Fruit fly (Drosophila melanogaster): ENCODE results near the gene cyc.

cyc gene

dm6 chr3L:19834143-19834794, 18.5 kb upstream of the cyc start, which contains the start of the genes trc and CG32221:
Gene trc (minus strand): TSS chr3L:19834304.
Gene CG32221 (plus strand): TSS chr3L:19834670.
- peak; percentile 29 for TF ChIP-seq CG3032 (tag; optimal IDR thresholded peaks at IDR 0.05)
- TF ChIP-seq salr (GFP tag; optimal IDR thresholded peaks at IDR 0.05), result peak in 1 of 2 experiments; percentile 24
- TF ChIP-seq CG6163 (GFP tag; IDR thresholded peaks at IDR 0.05), result peak; percentile 43; the same call in 2 of the 3 replicates
- no peak for TF ChIP-seq spab (GFP tag; optimal IDR thresholded peaks at IDR 0.05)
- TF ChIP-seq esn (GFP tag; optimal IDR thresholded peaks at IDR 0.05), result peak; percentile 35
- TF ChIP-seq Ets21C (GFP tag; optimal IDR thresholded peaks at IDR 0.05), result no peak
- peak; percentile 36 for TF ChIP-seq Sox14 (GFP tag; optimal IDR thresholded peaks at IDR 0.05)
- TF ChIP-seq CG31627 (GFP tag; optimal IDR thresholded peaks at IDR 0.05), result peak; percentile 34
- no peak for TF ChIP-seq fd59A (GFP tag; optimal IDR thresholded peaks at IDR 0.05)
- no peak for TF ChIP-seq Eip78C (GFP tag)

- TF ChIP-seq CG3032 (tag; optimal IDR thresholded peaks at IDR 0.05) (no peak), lz (GFP tag; optimal IDR thresholded peaks at IDR 0.05) (peak; percentile 9), CG7368 (GFP tag; optimal IDR thresholded peaks at IDR 0.05) (no peak), CG8632 (GFP tag; optimal IDR thresholded peaks at IDR 0.05) (no peak), CG31627 (GFP tag; optimal IDR thresholded peaks at IDR 0.05) (no peak), CG11762 (GFP tag; optimal IDR thresholded peaks at IDR 0.05; ENCODE audit: insufficient read depth) (no peak), svp (GFP tag) (no peak), vri (GFP tag; optimal IDR thresholded peaks at IDR 0.05) (no peak), CG15336 (GFP tag; IDR thresholded peaks at IDR 0.05) (0 out of 2 replicates have a peak, but pooled peaks have one; percentile 12), acj6 (GFP tag; optimal IDR thresholded peaks at IDR 0.05) (no peak), Met (GFP tag; optimal IDR thresholded peaks at IDR 0.05) (no peak), CG6808 (GFP tag; optimal IDR thresholded peaks at IDR 0.05) (no peak), CG6163 (GFP tag; IDR thresholded peaks at IDR 0.05) (peak; percentile 47; the same call in 2 of the 3 replicates), fkh (GFP tag; optimal IDR thresholded peaks at IDR 0.05) (no peak), Ets96B (tag; optimal IDR thresholded peaks at IDR 0.05) (no peak), spab (GFP tag; optimal IDR thresholded peaks at IDR 0.05) (no peak), OdsH (GFP tag; optimal IDR thresholded peaks at IDR 0.05) (no peak), eg (GFP tag; IDR thresholded peaks at IDR 0.05) (no peak), Hr38 (GFP tag; optimal IDR thresholded peaks at IDR 0.05) (no peak), achi (GFP tag; optimal IDR thresholded peaks at IDR 0.05) (no peak), esn (GFP tag; optimal IDR thresholded peaks at IDR 0.05) (peak; percentile 54), Lpt (GFP tag; optimal IDR thresholded peaks at IDR 0.05) (no peak), CG8319 (GFP tag; optimal IDR thresholded peaks at IDR 0.05) (no peak), ss (GFP tag; optimal IDR thresholded peaks at IDR 0.05) (peak in 1 of 2 experiments; percentile 71), CG34406 (GFP tag; optimal IDR thresholded peaks at IDR 0.05) (no peak), dac (GFP tag; optimal IDR thresholded peaks at IDR 0.05) (no peak), Eip78C (GFP tag) (peak; percentile 83), CG4318 (GFP tag; optimal IDR thresholded peaks at IDR 0.05) (no peak), Eip75B (GFP tag; optimal IDR thresholded peaks at IDR 0.05) (no peak), Hr39 (GFP tag; optimal IDR thresholded peaks at IDR 0.05) (no peak), CG11294 (GFP tag; IDR thresholded peaks at IDR 0.05) (no peak), Sox15 (GFP tag; optimal IDR thresholded peaks at IDR 0.05) (no peak), salr (GFP tag; optimal IDR thresholded peaks at IDR 0.05) (no peak), Blimp-1 (GFP tag; optimal IDR thresholded peaks at IDR 0.05) (peak; percentile 81), CG3919 (GFP tag; optimal IDR thresholded peaks at IDR 0.05) (no peak), Hr4 (GFP tag; optimal IDR thresholded peaks at IDR 0.05) (no peak), topi (GFP tag; optimal IDR thresholded peaks at IDR 0.05) (peak; percentile 17), dsx (GFP tag; optimal IDR thresholded peaks at IDR 0.05; ENCODE audit: poor library complexity, severe bottlenecking) (no peak), fd59A (GFP tag; optimal IDR thresholded peaks at IDR 0.05) (no peak), net (GFP tag; optimal IDR thresholded peaks at IDR 0.05) (no peak), CG16779 (tag; optimal IDR thresholded peaks at IDR 0.05) (no peak), CG6792 (GFP tag; optimal IDR thresholded peaks at IDR 0.05) (peak; percentile 38), CG32006 (GFP tag; optimal IDR thresholded peaks at IDR 0.05) (no peak), CG8119 (GFP tag; IDR thresholded peaks at IDR 0.05) (peak; percentile 22; the same call in 1 of the 3 replicates), Eip93F (GFP tag; optimal IDR thresholded peaks at IDR 0.05) (peak; percentile 45), CG10669 (GFP tag; optimal IDR thresholded peaks at IDR 0.05) (no peak)
Observed at dm6 chr3L:19833227-19833626, 17.5 kb upstream of the cyc start.

Data from whole organism, prepupa.